Fruit fly (Drosophila melanogaster): ENCODE measurements around the gene retm.

DNA sequence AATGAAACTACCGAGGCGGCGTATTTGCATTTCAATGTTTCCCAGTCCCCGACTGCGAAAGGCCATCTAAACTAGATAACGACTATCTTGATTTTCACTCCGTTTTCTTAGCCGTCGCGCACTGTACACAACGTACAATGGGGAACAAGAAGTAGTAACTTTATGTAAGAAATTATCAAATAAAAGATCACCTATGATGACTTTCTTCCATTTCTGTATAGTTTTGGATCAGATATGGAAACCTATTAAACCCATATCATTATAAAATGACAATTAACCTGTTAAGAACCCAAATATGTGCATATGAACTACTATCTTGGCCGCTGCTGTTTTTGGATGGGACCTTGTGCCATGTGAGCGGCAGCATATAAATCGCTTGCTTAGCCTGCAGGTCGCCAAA lies 8.5 kb upstream of the retm start:
- no peak for TF ChIP-seq Sox15 (GFP tag; optimal IDR thresholded peaks at IDR 0.05)
- TF ChIP-seq Eip78C (GFP tag), result no peak
- no peak for TF ChIP-seq spab (GFP tag; optimal IDR thresholded peaks at IDR 0.05)
- TF ChIP-seq CG4318 (GFP tag; optimal IDR thresholded peaks at IDR 0.05), result no peak
- TF ChIP-seq CG34406 (GFP tag; optimal IDR thresholded peaks at IDR 0.05), result no peak
- no peak for TF ChIP-seq Sox14 (GFP tag; optimal IDR thresholded peaks at IDR 0.05)
- no peak for TF ChIP-seq cyc (GFP tag; optimal IDR thresholded peaks at IDR 0.05)
- no peak for TF ChIP-seq pdm3 (GFP tag; optimal IDR thresholded peaks at IDR 0.05)
- TF ChIP-seq salr (GFP tag; optimal IDR thresholded peaks at IDR 0.05), result peak in 1 of 2 experiments; percentile 17
- TF ChIP-seq CG3919 (GFP tag; optimal IDR thresholded peaks at IDR 0.05), result no peak
